In the genomic region with DNA sequence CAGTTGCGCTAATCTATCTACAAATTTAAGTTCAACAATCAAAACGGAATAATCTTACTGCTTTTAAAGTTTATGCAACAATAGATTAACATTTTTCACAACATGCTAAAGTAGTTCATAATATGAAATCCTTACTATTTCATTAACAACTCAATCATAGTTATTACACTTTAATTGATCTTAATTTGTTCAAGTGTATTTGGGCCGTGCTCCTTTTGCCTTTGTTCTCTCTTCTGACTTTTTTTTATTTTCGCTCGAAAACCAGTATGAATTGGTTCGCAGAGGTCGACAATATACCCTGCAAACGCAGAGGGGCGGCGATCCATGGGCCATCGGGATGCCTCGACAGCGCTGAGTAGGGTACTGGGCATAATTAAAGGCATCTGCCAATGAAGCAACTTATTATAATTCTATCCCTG, we compare ENCODE assay signal across 4 fruit fly cellular contexts.
TF ChIP-seq lines count a peak whose summit lies in the region.

No protein-coding gene starts in this region.

- TF ChIP-seq CTCF in whole organism, embryonic (GFP tag; optimal IDR thresholded peaks at IDR 0.05; lab: Kevin White, UChicago), result no peak

TF ChIP-seq in whole organism, embryonic, 481 proteins besides CTCF, POLR2A, EP300 and RAD21:
- TF ChIP-seq nom (GFP tag; optimal IDR thresholded peaks at IDR 0.05; lab: Kevin White, UChicago), result peak; percentile 82
- TF ChIP-seq ap (GFP tag; IDR thresholded peaks at IDR 0.05; lab: Robert Waterston, UW), result no peak

TF ChIP-seq in whole organism, prepupa, 60 proteins besides CTCF, POLR2A, EP300 and RAD21 (continues in another document):
- no peak for TF ChIP-seq OdsH (GFP tag; optimal IDR thresholded peaks at IDR 0.05; lab: Kevin White, UChicago)
- peak; percentile 68 for TF ChIP-seq spab (GFP tag; optimal IDR thresholded peaks at IDR 0.05; lab: Kevin White, UChicago)
- peak; percentile 37 for TF ChIP-seq net (GFP tag; optimal IDR thresholded peaks at IDR 0.05; lab: Kevin White, UChicago)
- peak; percentile 72 for TF ChIP-seq CG10669 (GFP tag; optimal IDR thresholded peaks at IDR 0.05; lab: Kevin White, UChicago)
- TF ChIP-seq ss (GFP tag; optimal IDR thresholded peaks at IDR 0.05; lab: Kevin White, UChicago), result peak; percentile 85 to 89
- TF ChIP-seq Smox (GFP tag; optimal IDR thresholded peaks at IDR 0.05; lab: Kevin White, UChicago), result peak; percentile 39
- peak; percentile 77 for TF ChIP-seq Met (GFP tag; optimal IDR thresholded peaks at IDR 0.05; lab: Kevin White, UChicago)
- no peak for TF ChIP-seq Hr39 (GFP tag; optimal IDR thresholded peaks at IDR 0.05; lab: Kevin White, UChicago)
- no peak for TF ChIP-seq Lpt (GFP tag; optimal IDR thresholded peaks at IDR 0.05; lab: Kevin White, UChicago)
- TF ChIP-seq fd85E (GFP tag; optimal IDR thresholded peaks at IDR 0.05; lab: Kevin White, UChicago), result no peak
- peak; percentile 54 for TF ChIP-seq cyc (GFP tag; optimal IDR thresholded peaks at IDR 0.05; lab: Kevin White, UChicago)
- TF ChIP-seq CG7368 (GFP tag; optimal IDR thresholded peaks at IDR 0.05; lab: Kevin White, UChicago), result peak; percentile 47
- TF ChIP-seq Hr38 (GFP tag; optimal IDR thresholded peaks at IDR 0.05; lab: Kevin White, UChicago), result no peak
- TF ChIP-seq lz (GFP tag; optimal IDR thresholded peaks at IDR 0.05; lab: Kevin White, UChicago), result no peak
- no peak for TF ChIP-seq dac (GFP tag; optimal IDR thresholded peaks at IDR 0.05; lab: Kevin White, UChicago)
- TF ChIP-seq CG6276 (GFP tag; optimal IDR thresholded peaks at IDR 0.05; lab: Kevin White, UChicago), result no peak
- 0 out of 3 replicates have a peak, but pooled peaks have one; percentile 18 for TF ChIP-seq CG8119 (GFP tag; IDR thresholded peaks at IDR 0.05; lab: Robert Waterston, UW)
- TF ChIP-seq fd59A (GFP tag; optimal IDR thresholded peaks at IDR 0.05; lab: Kevin White, UChicago), result peak; percentile 56
- peak; percentile 62 for TF ChIP-seq CG34406 (GFP tag; optimal IDR thresholded peaks at IDR 0.05; lab: Kevin White, UChicago)
- TF ChIP-seq Blimp-1 (GFP tag; optimal IDR thresholded peaks at IDR 0.05; lab: Kevin White, UChicago), result peak; percentile 28
- TF ChIP-seq Ets21C (GFP tag; optimal IDR thresholded peaks at IDR 0.05; lab: Kevin White, UChicago), result peak; percentile 44
- TF ChIP-seq CG8632 (GFP tag; optimal IDR thresholded peaks at IDR 0.05; lab: Kevin White, UChicago), result peak; percentile 68
- TF ChIP-seq CG3032 (tag; optimal IDR thresholded peaks at IDR 0.05; lab: Kevin White, UChicago), result peak; percentile 89
- peak; percentile 81 for TF ChIP-seq Eip78C (GFP tag; lab: Kevin White, UChicago)
- TF ChIP-seq CG15336 (GFP tag; IDR thresholded peaks at IDR 0.05; lab: Robert Waterston, UW), result no peak
- TF ChIP-seq CG11294 (GFP tag; IDR thresholded peaks at IDR 0.05; lab: Robert Waterston, UW), result no peak
- peak; percentile 15 for TF ChIP-seq Sox15 (GFP tag; optimal IDR thresholded peaks at IDR 0.05; lab: Kevin White, UChicago)
- no peak for TF ChIP-seq esn (GFP tag; optimal IDR thresholded peaks at IDR 0.05; lab: Kevin White, UChicago)

TF ChIP-seq in whole organism, pupa, 21 proteins besides CTCF, POLR2A, EP300 and RAD21:
- TF ChIP-seq CG10348 (GFP tag; IDR thresholded peaks at IDR 0.05; lab: Robert Waterston, UW) (no peak), Snoo (tag; optimal IDR thresholded peaks at IDR 0.05; lab: Kevin White, UChicago) (peak; percentile 15), CG13204 (GFP tag; optimal IDR thresholded peaks at IDR 0.05; lab: Kevin White, UChicago) (peak; percentile 73), CG4496 (GFP tag; IDR thresholded peaks at IDR 0.05; lab: Robert Waterston, UW) (no peak), EcR (GFP tag; optimal IDR thresholded peaks at IDR 0.05; lab: Kevin White, UChicago) (peak; percentile 58), CG15710 (tag; optimal IDR thresholded peaks at IDR 0.05; lab: Kevin White, UChicago) (peak; percentile 73), CG12605 (GFP tag; IDR thresholded peaks at IDR 0.05; lab: Robert Waterston, UW) (no peak), gl (tag; optimal IDR thresholded peaks at IDR 0.05; lab: Kevin White, UChicago) (peak; percentile 74), CG8301 (tag; optimal IDR thresholded peaks at IDR 0.05; lab: Kevin White, UChicago) (no peak), Pif1B (GFP tag; optimal IDR thresholded peaks at IDR 0.05; lab: Kevin White, UChicago) (peak; percentile 27), Ets98B (GFP tag; IDR thresholded peaks at IDR 0.05; lab: Robert Waterston, UW) (no peak), rn (GFP tag; IDR thresholded peaks at IDR 0.05; lab: Robert Waterston, UW) (no peak), D1 (tag; optimal IDR thresholded peaks at IDR 0.05; lab: Kevin White, UChicago) (no peak), CG8159 (tag; optimal IDR thresholded peaks at IDR 0.05; lab: Kevin White, UChicago) (peak; percentile 89), CG9948 (tag; optimal IDR thresholded peaks at IDR 0.05; lab: Kevin White, UChicago) (peak; percentile 77), CG32121 (GFP tag; IDR thresholded peaks at IDR 0.05; lab: Robert Waterston, UW) (no peak), fd96Ca (GFP tag; IDR thresholded peaks at IDR 0.05; lab: Robert Waterston, UW) (peak; percentile 38; the same call in 1 of the 3 replicates), CG14655 (GFP tag; optimal IDR thresholded peaks at IDR 0.05; lab: Kevin White, UChicago) (no peak), CG34367 (tag; optimal IDR thresholded peaks at IDR 0.05; lab: Kevin White, UChicago) (peak; percentile 82), CG17806 (tag; optimal IDR thresholded peaks at IDR 0.05; lab: Kevin White, UChicago) (peak; percentile 85), Pif1A (GFP tag; optimal IDR thresholded peaks at IDR 0.05; lab: Kevin White, UChicago) (no peak)

TF ChIP-seq in whole organism, wandering third instar larva, 38 proteins besides CTCF, POLR2A, EP300 and RAD21:
- TF ChIP-seq ey (GFP tag; optimal IDR thresholded peaks at IDR 0.05; lab: Kevin White, UChicago) (peak; percentile 30), tai (GFP tag; optimal IDR thresholded peaks at IDR 0.05; lab: Kevin White, UChicago) (no peak), br (GFP tag; optimal IDR thresholded peaks at IDR 0.05; lab: Kevin White, UChicago) (peak; percentile 37), Dfd (GFP tag; optimal IDR thresholded peaks at IDR 0.05; lab: Kevin White, UChicago) (no peak), jim (GFP tag; optimal IDR thresholded peaks at IDR 0.05; lab: Kevin White, UChicago) (no peak), psq (GFP tag; optimal IDR thresholded peaks at IDR 0.05; lab: Kevin White, UChicago) (peak; percentile 4), GATAd (GFP tag; optimal IDR thresholded peaks at IDR 0.05; lab: Kevin White, UChicago) (no peak), sv (GFP tag; optimal IDR thresholded peaks at IDR 0.05; lab: Kevin White, UChicago) (no peak), HLH106 (tag; optimal IDR thresholded peaks at IDR 0.05; lab: Kevin White, UChicago) (peak; percentile 75), Sp1 (GFP tag; optimal IDR thresholded peaks at IDR 0.05; lab: Kevin White, UChicago) (peak; percentile 34), rgr (GFP tag; optimal IDR thresholded peaks at IDR 0.05; lab: Kevin White, UChicago) (peak; percentile 35), foxo (GFP tag; optimal IDR thresholded peaks at IDR 0.05; lab: Kevin White, UChicago) (peak in 1 of 2 experiments; percentile 39), woc (GFP tag; optimal IDR thresholded peaks at IDR 0.05; lab: Kevin White, UChicago) (peak; percentile 76), Hr83 (GFP tag; optimal IDR thresholded peaks at IDR 0.05; lab: Kevin White, UChicago; ENCODE audit: poor library complexity, severe bottlenecking) (peak; percentile 40), sage (GFP tag; optimal IDR thresholded peaks at IDR 0.05; lab: Kevin White, UChicago) (no peak), h (GFP tag; optimal IDR thresholded peaks at IDR 0.05; lab: Kevin White, UChicago) (peak; percentile 28), OdsH (GFP tag; optimal IDR thresholded peaks at IDR 0.05; lab: Kevin White, UChicago) (peak; percentile 22), fru (GFP tag; optimal IDR thresholded peaks at IDR 0.05; lab: Kevin White, UChicago) (peak; percentile 25)
